Worm (Caenorhabditis elegans): ENCODE results near the gene srd-41.
"Not testable (repeated sequence)": the region's sequence is repeated elsewhere in the genome, so short reads cannot be mapped to it uniquely, and the experiment has no call there.

DNA sequence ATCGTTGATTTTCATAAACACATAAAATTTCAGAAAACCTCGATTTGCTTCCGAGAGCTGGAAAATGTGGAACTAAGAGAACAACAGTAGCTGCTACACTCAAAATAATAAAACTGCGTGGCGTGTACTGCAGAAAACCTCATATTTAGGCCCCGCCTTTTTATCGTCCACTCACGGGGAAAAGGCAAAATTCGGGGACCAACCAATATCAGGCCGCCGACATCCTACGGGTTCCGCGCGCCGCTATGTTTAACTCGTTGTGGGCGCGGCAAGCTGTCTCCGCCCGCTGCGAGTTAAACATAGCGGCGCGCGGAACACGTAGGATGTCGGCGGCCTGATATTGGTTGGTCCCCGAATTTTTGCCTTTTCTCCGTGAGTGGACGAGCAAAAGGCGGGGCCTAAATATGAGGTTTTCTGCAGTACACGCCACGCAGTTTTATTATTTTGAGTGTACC lies 18.5 kb upstream of the srd-41 start, which contains the start of gene F17A2.16:
- TF ChIP-seq egl-27 (tag; optimal IDR thresholded peaks at IDR 0.05); ztf-11 (tag; optimal IDR thresholded peaks at IDR 0.05); unc-62 (GFP tag; optimal IDR thresholded peaks at IDR 0.05); nhr-12 (tag; optimal IDR thresholded peaks at IDR 0.05); nhr-77 (tag; optimal IDR thresholded peaks at IDR 0.05); fkh-10 (GFP tag; optimal IDR thresholded peaks at IDR 0.05); aly-2 (tag; optimal IDR thresholded peaks at IDR 0.05); ceh-82 (tag; optimal IDR thresholded peaks at IDR 0.05): not testable (repeated sequence)
